Worm (Caenorhabditis elegans): ENCODE data around the gene Y71H2AM.6.

Gene Y71H2AM.6

ce11 chrIII:2818980-2819379 is 38.1 kb downstream of the Y71H2AM.6 start, which contains the start of gene pipp-4P:
Gene pipp-4P (plus strand): TSS chrIII:2819280.
- TF ChIP-seq him-1 (tag; optimal IDR thresholded peaks at IDR 0.05): no peak
- no peak for TF ChIP-seq dao-5 (tag; optimal IDR thresholded peaks at IDR 0.05)
- TF ChIP-seq W03F9.2 (tag; optimal IDR thresholded peaks at IDR 0.05): no peak

DNA sequence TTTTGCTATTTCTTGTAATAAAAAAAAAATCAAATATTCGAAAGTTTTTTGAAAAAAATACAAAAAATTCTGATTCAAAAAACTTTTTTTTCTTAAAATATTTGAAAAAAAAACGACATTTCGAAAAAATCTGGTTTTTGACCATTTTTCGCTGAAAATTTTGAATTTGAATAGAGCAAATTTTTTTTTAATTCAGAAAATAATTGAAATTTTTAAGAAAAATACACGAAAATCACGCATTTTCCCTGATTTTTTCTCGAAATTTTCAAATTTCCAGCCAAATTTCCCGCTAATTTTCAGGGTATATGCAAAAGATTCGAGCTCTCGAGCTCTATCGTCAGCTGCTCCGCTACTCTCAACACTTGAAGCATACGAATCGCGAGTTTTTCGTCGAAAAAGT is 45.9 kb downstream of the Y71H2AM.6 start, which contains the start of gene Y71H2AM.1:
Gene Y71H2AM.1, plus strand, starts transcription at position 301 of the 400 bp plus-strand sequence.
- no peak for TF ChIP-seq him-1 (tag; optimal IDR thresholded peaks at IDR 0.05)
- no peak for TF ChIP-seq dao-5 (tag; optimal IDR thresholded peaks at IDR 0.05)
- TF ChIP-seq W03F9.2 (tag; optimal IDR thresholded peaks at IDR 0.05): no peak
